Fruit fly (Drosophila melanogaster) whole organism, embryonic: Measurements from ENCODE around the gene CG3634.

Experiments used
- CG10321 ChIP-seq: fragments of 200-800 bp; sonication (Bioruptor generic); IDR thresholded peaks from 2 replicates; pipeline ENCODE4 v1.3.6; 2022; ENCODE audit warnings: missing biosample characterization, missing genetic modification characterization
- CG10431 ChIP-seq: fragments of 200-800 bp; sonication (Bioruptor generic); optimal IDR thresholded peaks from 3 replicates; lab custom pipeline; 2018; ENCODE audit warnings: missing biosample characterization, mild to moderate bottlenecking, missing genetic modification characterization
- CG14710 ChIP-seq: fragments of 200-800 bp; sonication (Bioruptor generic); optimal IDR thresholded peaks from 3 replicates; lab custom pipeline; 2019; ENCODE audit warnings: missing biosample characterization, mild to moderate bottlenecking, missing genetic modification characterization, moderate library complexity
- CG14965 ChIP-seq: fragments of 200-800 bp; sonication (Bioruptor generic); optimal IDR thresholded peaks from 2 replicates; lab custom pipeline; 2016; ENCODE audit warnings: missing biosample characterization, missing genetic modification characterization, borderline replicate concordance
- CG15479 ChIP-seq: fragments of 200-800 bp; sonication (Bioruptor generic); optimal IDR thresholded peaks from 3 replicates; lab custom pipeline; 2019; ENCODE audit warnings: missing biosample characterization, mild to moderate bottlenecking, missing genetic modification characterization, moderate library complexity
- CG15514 ChIP-seq: fragments of 200-800 bp; sonication (Bioruptor generic); optimal IDR thresholded peaks from 3 replicates; lab custom pipeline; 2017; ENCODE audit warnings: missing biosample characterization, missing genetic modification characterization, mild to moderate bottlenecking, moderate library complexity, missing genetic modification reagents
- CG1603 ChIP-seq: fragments of 200-800 bp; sonication (Bioruptor generic); optimal IDR thresholded peaks from 2 replicates; lab custom pipeline; 2019; ENCODE audit warnings: missing biosample characterization, mild to moderate bottlenecking, missing genetic modification characterization, moderate library complexity
- CG16815 ChIP-seq: fragments of 200-800 bp; sonication (Bioruptor generic); optimal IDR thresholded peaks from 3 replicates; lab custom pipeline; 2017; ENCODE audit warnings: missing biosample characterization, mild to moderate bottlenecking, missing genetic modification characterization
- CG16863 ChIP-seq: fragments of 200-800 bp; sonication (Bioruptor generic); optimal IDR thresholded peaks from 3 replicates; lab custom pipeline; 2016; ENCODE audit warnings: missing biosample characterization, missing genetic modification characterization
- CG17186 ChIP-seq: fragments of 200-800 bp; sonication (Bioruptor generic); optimal IDR thresholded peaks from 3 replicates; lab custom pipeline; 2017; ENCODE audit warnings: missing biosample characterization, missing genetic modification reagents, missing genetic modification characterization
- CG17361 ChIP-seq: fragments of 200-800 bp; sonication (Bioruptor generic); IDR thresholded peaks from 3 replicates; pipeline ENCODE4 v1.3.6; 2022; ENCODE audit warnings: missing biosample characterization, missing genetic modification characterization
- CG17829 ChIP-seq: fragments of 200-800 bp; optimal IDR thresholded peaks from 2 replicates; lab custom pipeline; 2019; ENCODE audit warnings: missing biosample characterization, mild to moderate bottlenecking, missing genetic modification characterization, moderate library complexity
- CG2202 ChIP-seq: fragments of 200-800 bp; sonication (Bioruptor generic); optimal IDR thresholded peaks from 2 replicates; lab custom pipeline; 2018; ENCODE audit warnings: missing biosample characterization, mild to moderate bottlenecking, missing genetic modification characterization
- CG2678 ChIP-seq: fragments of 200-800 bp; sonication (Bioruptor generic); optimal IDR thresholded peaks from 3 replicates; lab custom pipeline; 2019; ENCODE audit warnings: missing biosample characterization, mild to moderate bottlenecking, missing genetic modification characterization, moderate library complexity
- CG3407 ChIP-seq: fragments of 200-800 bp; sonication (Bioruptor generic); optimal IDR thresholded peaks from 2 replicates; lab custom pipeline; 2018; ENCODE audit warnings: missing biosample characterization, mild to moderate bottlenecking, missing genetic modification characterization
- CG4820 ChIP-seq: fragments of 200-800 bp; sonication (Bioruptor generic); optimal IDR thresholded peaks from 3 replicates; lab custom pipeline; 2016; ENCODE audit warnings: missing biosample characterization, missing genetic modification characterization
- CG5180 ChIP-seq: fragments of 200-800 bp; sonication (Bioruptor generic); optimal IDR thresholded peaks from 3 replicates; lab custom pipeline; 2017; ENCODE audit warnings: missing biosample characterization, missing genetic modification characterization, mild to moderate bottlenecking, moderate library complexity, missing genetic modification reagents
- CG7928 ChIP-seq: fragments of 200-800 bp; sonication (Bioruptor generic); optimal IDR thresholded peaks from 2 replicates; lab custom pipeline; 2017; ENCODE audit warnings: missing biosample characterization, mild to moderate bottlenecking, missing genetic modification characterization
- CG8359 ChIP-seq: fragments of 200-800 bp; sonication (Bioruptor generic); optimal IDR thresholded peaks from 2 replicates; lab custom pipeline; 2017; ENCODE audit warnings: missing biosample characterization, mild to moderate bottlenecking, missing genetic modification characterization, borderline replicate concordance
- CG9437 ChIP-seq: fragments of 200-800 bp; sonication (Bioruptor generic); optimal IDR thresholded peaks from 2 replicates; lab custom pipeline; 2018; ENCODE audit warnings: missing biosample characterization, mild to moderate bottlenecking, missing genetic modification characterization
- CG9876 ChIP-seq: fragments of 200-800 bp; sonication (Bioruptor generic); optimal IDR thresholded peaks from 2 replicates; lab custom pipeline; 2016; ENCODE audit warnings: missing biosample characterization, missing genetic modification characterization
- CHES-1-like ChIP-seq: fragments of 200-800 bp; sonication (Bioruptor generic); optimal IDR thresholded peaks from 2 replicates; lab custom pipeline; 2016; ENCODE audit warnings: missing biosample characterization, missing genetic modification characterization
- Dad ChIP-seq: fragments of 200-800 bp; sonication (Bioruptor generic); optimal IDR thresholded peaks from 3 replicates; lab custom pipeline; 2016; ENCODE audit warnings: missing biosample characterization, missing genetic modification characterization
- Doc3 ChIP-seq: fragments of 200-800 bp; sonication (Bioruptor generic); IDR thresholded peaks from 3 replicates; pipeline ENCODE4 v1.3.6; 2022; ENCODE audit warnings: missing biosample characterization, missing genetic modification characterization; ENCODE audit not compliant: partially characterized antibody
- Drgx ChIP-seq: fragments of 200-800 bp; sonication (Bioruptor generic); IDR thresholded peaks from 2 replicates; pipeline ENCODE4 v1.3.6; 2022; ENCODE audit warnings: missing biosample characterization, missing genetic modification characterization
- ERR ChIP-seq: fragments of 200-800 bp; sonication (Bioruptor generic); optimal IDR thresholded peaks from 2 replicates; lab custom pipeline; 2016; ENCODE audit warnings: missing biosample characterization, missing genetic modification characterization
- Fer2 ChIP-seq: fragments of 200-800 bp; sonication (Bioruptor generic); optimal IDR thresholded peaks from 2 replicates; lab custom pipeline; 2018; ENCODE audit warnings: missing biosample characterization, mild to moderate bottlenecking, missing genetic modification characterization, moderate library complexity
- Mad ChIP-seq: fragments of 200-800 bp; sonication (Bioruptor generic); optimal IDR thresholded peaks from 2 replicates; lab custom pipeline; 2016; ENCODE audit warnings: missing biosample characterization, missing genetic modification characterization
- Myb ChIP-seq: fragments of 200-800 bp; sonication (Bioruptor generic); optimal IDR thresholded peaks from 2 replicates; lab custom pipeline; 2016; ENCODE audit warnings: missing biosample characterization, missing genetic modification characterization
- NC2α ChIP-seq: fragments of 200-800 bp; sonication (Bioruptor generic); optimal IDR thresholded peaks from 2 replicates; lab custom pipeline; 2016; ENCODE audit warnings: missing biosample characterization, missing genetic modification characterization
- Nf-YC ChIP-seq: fragments of 200-800 bp; optimal IDR thresholded peaks from 3 replicates; lab custom pipeline; 2019; ENCODE audit warnings: missing biosample characterization, mild to moderate bottlenecking, missing genetic modification characterization, moderate library complexity
- Opbp ChIP-seq: fragments of 200-800 bp; sonication (Bioruptor generic); IDR thresholded peaks from 3 replicates; pipeline ENCODE4 v1.3.6; 2022; ENCODE audit warnings: missing biosample characterization, missing genetic modification characterization; ENCODE audit not compliant: partially characterized antibody
- Ptx1 ChIP-seq: fragments of 200-800 bp; sonication (Bioruptor generic); IDR thresholded peaks from 2 replicates; pipeline ENCODE4 v1.3.6; 2022; ENCODE audit warnings: missing biosample characterization, missing genetic modification characterization
- Sin3A ChIP-seq: fragments of >200 bp; optimal IDR thresholded peaks from 2 replicates; lab custom pipeline; 2018
- Six4 ChIP-seq: fragments of 200-800 bp; sonication (Bioruptor generic); optimal IDR thresholded peaks from 2 replicates; lab custom pipeline; 2016; ENCODE audit warnings: missing biosample characterization, missing genetic modification characterization
- Sox100B ChIP-seq: fragments of 200-800 bp; sonication (Bioruptor generic); optimal IDR thresholded peaks from 3 replicates; lab custom pipeline; 2018; ENCODE audit warnings: missing biosample characterization, mild to moderate bottlenecking, missing genetic modification characterization
- Spps ChIP-seq: fragments of 200-800 bp; sonication (Bioruptor generic); optimal IDR thresholded peaks from 2 replicates; lab custom pipeline; 2018; ENCODE audit warnings: missing biosample characterization, mild to moderate bottlenecking, missing genetic modification characterization
- croc ChIP-seq: fragments of 200-800 bp; sonication (Bioruptor generic); conservative IDR thresholded peaks from 3 replicates; pipeline ENCODE4 v1.3.6; 2022; ENCODE audit warnings: missing biosample characterization, missing genetic modification characterization
- dan ChIP-seq: fragments of 200-800 bp; sonication (Bioruptor generic); IDR thresholded peaks from 2 replicates; pipeline ENCODE4 v1.3.6; 2022; ENCODE audit warnings: missing biosample characterization, missing genetic modification characterization
- disco-r ChIP-seq: fragments of 200-800 bp; sonication (Bioruptor generic); optimal IDR thresholded peaks from 2 replicates; lab custom pipeline; 2016; ENCODE audit warnings: missing biosample characterization, missing genetic modification characterization
- dmrt99B ChIP-seq: fragments of 200-800 bp; sonication (Bioruptor generic); optimal IDR thresholded peaks from 2 replicates; lab custom pipeline; 2018; ENCODE audit warnings: missing biosample characterization, mild to moderate bottlenecking, missing genetic modification characterization, moderate library complexity
- gt ChIP-seq: fragments of 200-800 bp; sonication (Bioruptor generic); IDR thresholded peaks from 2 replicates; pipeline ENCODE4 v1.3.6; 2022; ENCODE audit warnings: missing biosample characterization, missing genetic modification characterization
- insv ChIP-seq, 2 experiments: fragments of 200-800 bp; sonication (Bioruptor generic); optimal IDR thresholded peaks; 3 replicates each; lab custom pipeline; 2016 to 2018; ENCODE audit warnings: missing biosample characterization in 2 of 2, missing genetic modification characterization in 2 of 2
- mld ChIP-seq: fragments of 200-800 bp; sonication (Bioruptor generic); IDR thresholded peaks from 3 replicates; pipeline ENCODE4 v1.3.6; 2022; ENCODE audit warnings: missing biosample characterization, missing genetic modification characterization; ENCODE audit not compliant: partially characterized antibody
- nerfin-2 ChIP-seq: fragments of 200-800 bp; sonication (Bioruptor generic); IDR thresholded peaks from 2 replicates; pipeline ENCODE4 v1.3.6; 2022; ENCODE audit warnings: missing biosample characterization, missing genetic modification characterization; ENCODE audit not compliant: partially characterized antibody
- org-1 ChIP-seq: fragments of 200-800 bp; sonication (Bioruptor generic); optimal IDR thresholded peaks from 2 replicates; lab custom pipeline; 2017; ENCODE audit warnings: missing biosample characterization, missing genetic modification characterization
- pb ChIP-seq: fragments of 200-800 bp; sonication (Bioruptor generic); optimal IDR thresholded peaks from 3 replicates; lab custom pipeline; 2016; ENCODE audit warnings: missing biosample characterization, missing genetic modification characterization
- prd ChIP-seq, 3 experiments: fragments of >200 bp in 2 of 3; fragments of 200-800 bp in 1 of 3; sonication (Bioruptor generic) in 1 of 3; optimal IDR thresholded peaks in 2 of 3; IDR thresholded peaks in 1 of 3; 2 replicates in 2 of 3; 3 replicates in 1 of 3; pipeline versions ENCODE4 v1.3.6 to Lab custom; 2017 to 2022; ENCODE audit warnings: missing biosample characterization in 1 of 3, missing genetic modification characterization in 1 of 3

Gene CG3634

DNA sequence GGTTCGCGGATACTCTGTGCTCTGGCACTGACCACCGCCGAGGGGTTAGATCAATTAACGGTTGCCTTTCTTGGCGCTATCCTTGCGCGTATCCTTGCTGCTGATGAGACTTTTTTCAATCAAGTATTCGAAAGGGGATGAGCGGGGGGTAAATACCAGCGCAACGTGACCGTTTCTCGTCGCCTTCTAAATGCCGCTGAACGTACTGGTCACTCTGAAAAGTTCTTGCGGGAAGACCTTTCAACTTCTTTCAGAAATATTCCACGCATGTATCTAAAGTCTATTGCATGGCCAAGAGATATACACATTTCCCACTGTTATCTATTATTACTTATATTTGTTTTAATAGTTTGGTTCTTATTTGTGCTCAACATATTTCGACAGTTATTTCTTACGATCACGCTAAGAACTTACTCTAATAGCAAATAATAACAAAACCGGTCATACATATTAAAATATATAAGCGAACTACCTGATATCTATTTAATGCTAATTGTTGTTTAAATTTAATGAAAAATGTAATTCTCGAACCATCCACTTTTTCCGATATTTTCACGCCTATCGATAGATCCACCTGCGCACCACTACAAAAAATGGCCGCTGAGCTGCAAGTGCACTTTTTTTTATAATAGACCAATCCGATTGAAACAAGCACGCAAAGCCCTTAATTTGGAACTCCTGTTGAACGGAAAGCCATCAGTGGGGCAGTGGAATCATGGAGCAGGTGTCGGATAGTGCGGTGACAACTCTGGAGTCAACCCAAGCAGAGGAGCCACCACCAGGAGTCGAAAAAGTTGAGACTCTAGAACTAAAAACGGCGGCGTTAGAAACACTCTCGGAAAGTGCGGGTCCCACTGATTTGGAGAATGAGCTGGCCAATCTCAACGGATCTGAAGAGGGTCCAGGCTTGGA, at the start of gene CG3634, which contains the start of gene HIPP1 (continued):
- TF ChIP-seq croc (GFP tag; lab: Robert Waterston, UW), result no peak
- TF ChIP-seq CG9876 (GFP tag; lab: Kevin White, UChicago), result no peak
- peak; percentile 75 for TF ChIP-seq CG14710 (tag; lab: Kevin White, UChicago)
- TF ChIP-seq Mad (GFP tag; lab: Kevin White, UChicago), result no peak
- TF ChIP-seq CHES-1-like (GFP tag; lab: Kevin White, UChicago), result no peak
- TF ChIP-seq CG10321 (GFP tag; lab: Robert Waterston, UW), result no peak
- no peak for TF ChIP-seq pb (GFP tag; lab: Kevin White, UChicago)
- TF ChIP-seq CG3407 (GFP tag; lab: Kevin White, UChicago), result no peak
- TF ChIP-seq Six4 (GFP tag; lab: Kevin White, UChicago), result no peak
- no peak for TF ChIP-seq Dad
- no peak for TF ChIP-seq ERR (GFP tag; lab: Kevin White, UChicago)
- TF ChIP-seq CG17361 (GFP tag; lab: Robert Waterston, UW), result no peak; the same call in 2 of the 3 replicates
- TF ChIP-seq Myb (GFP tag; lab: Kevin White, UChicago), result peak; percentile 9
- TF ChIP-seq CG15479 (GFP tag; lab: Kevin White, UChicago), result no peak
- TF ChIP-seq gt, result no peak
- no peak for TF ChIP-seq disco-r (GFP tag; lab: Kevin White, UChicago)
- TF ChIP-seq CG9437, result peak; percentile 39
- no peak for TF ChIP-seq CG8359 (GFP tag; lab: Kevin White, UChicago)
- TF ChIP-seq CG16815 (GFP tag; lab: Kevin White, UChicago), result no peak
- TF ChIP-seq Opbp, result 0 out of 3 replicates have a peak, but pooled peaks have one; percentile 24
- no peak for TF ChIP-seq CG10431
- peak; percentile 22 for TF ChIP-seq CG15514
- no peak for TF ChIP-seq Ptx1
- TF ChIP-seq CG7928, result no peak
- TF ChIP-seq Nf-YC, result peak; percentile 76
- TF ChIP-seq org-1 (GFP tag; lab: Kevin White, UChicago), result no peak
- TF ChIP-seq NC2α (GFP tag; lab: Kevin White, UChicago), result no peak
- TF ChIP-seq CG2202, result no peak
- 0 out of 2 replicates have a peak, but pooled peaks have one; percentile 29 for TF ChIP-seq nerfin-2 (GFP tag; lab: Robert Waterston, UW)
- TF ChIP-seq CG4820 (GFP tag; lab: Kevin White, UChicago), result no peak
- TF ChIP-seq Sox100B (GFP tag; lab: Kevin White, UChicago), result no peak
- no peak for TF ChIP-seq CG1603 (tag; lab: Kevin White, UChicago)
- no peak for TF ChIP-seq dmrt99B (tag; lab: Kevin White, UChicago)
- TF ChIP-seq CG14965 (GFP tag; lab: Kevin White, UChicago), result no peak
- TF ChIP-seq CG17186 (GFP tag; lab: Kevin White, UChicago), result peak; percentile 50
- no peak for TF ChIP-seq Fer2 (tag; lab: Kevin White, UChicago)
- TF ChIP-seq dan (GFP tag; lab: Robert Waterston, UW), result no peak
- no peak for TF ChIP-seq CG16863 (GFP tag; lab: Kevin White, UChicago)
- peak; percentile 69 for TF ChIP-seq Sin3A
- no peak for TF ChIP-seq CG2678
- TF ChIP-seq insv (GFP tag; optimal IDR thresholded peaks at IDR 0.05; lab: Kevin White, UChicago), result no peak
- TF ChIP-seq CG17829, result peak; percentile 31
- TF ChIP-seq prd (optimal IDR thresholded peaks at IDR 0.05; lab: Kevin White, UChicago), result no peak
- TF ChIP-seq prd (GFP tag; IDR thresholded peaks at IDR 0.05; lab: Robert Waterston, UW), result no peak; the same call in 2 of the 3 replicates
- no peak for TF ChIP-seq Spps (tag; lab: Kevin White, UChicago)
- TF ChIP-seq Drgx, result no peak
- peak; percentile 50; the same call in 1 of the 3 replicates for TF ChIP-seq Doc3 (GFP tag; lab: Robert Waterston, UW)
- TF ChIP-seq mld (GFP tag; lab: Robert Waterston, UW), result 0 out of 3 replicates have a peak, but pooled peaks have one; percentile 7
- TF ChIP-seq CG5180 (GFP tag; lab: Kevin White, UChicago), result no peak
